Fruit fly (Drosophila melanogaster): ENCODE measurements around the gene alpha-Est8.

DNA sequence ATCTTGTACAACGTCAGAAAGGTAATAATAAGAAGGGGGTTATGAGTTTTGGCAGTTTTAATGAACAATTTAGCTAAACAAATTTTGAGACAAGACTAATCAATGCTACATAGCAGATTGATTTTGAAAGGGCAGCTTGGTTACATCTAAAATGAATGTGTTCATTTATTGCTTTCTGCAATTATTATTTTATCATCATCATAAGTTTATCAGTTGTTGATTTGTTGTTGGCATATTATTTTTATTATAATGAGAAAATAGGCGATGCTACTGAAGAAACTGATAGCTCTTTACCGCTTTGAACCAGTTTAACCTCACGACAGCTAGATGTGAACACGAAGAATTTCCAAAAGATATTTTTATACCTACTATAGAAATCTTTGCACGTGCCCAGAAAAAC lies 13.2 kb downstream of the alpha-Est8 start, which contains the start of gene Mics1:
- no peak for TF ChIP-seq Hr78 (GFP tag; optimal IDR thresholded peaks at IDR 0.05)
- no peak for TF ChIP-seq Mio (GFP tag; optimal IDR thresholded peaks at IDR 0.05)
- no peak for TF ChIP-seq pan (optimal IDR thresholded peaks at IDR 0.05)
- TF ChIP-seq dsf (GFP tag; optimal IDR thresholded peaks at IDR 0.05; ENCODE audit: borderline replicate concordance) = no peak
- TF ChIP-seq psq (GFP tag; optimal IDR thresholded peaks at IDR 0.05) = no peak
- no peak for TF ChIP-seq jim (GFP tag; optimal IDR thresholded peaks at IDR 0.05)
- no peak for TF ChIP-seq Rel (GFP tag; optimal IDR thresholded peaks at IDR 0.05)
- no peak for TF ChIP-seq Rel (tag; optimal IDR thresholded peaks at IDR 0.05)
- no peak for TF ChIP-seq Abd-B (GFP tag; optimal IDR thresholded peaks at IDR 0.05)

All from whole organism, wandering third instar larva.